Fruit fly (Drosophila melanogaster): ENCODE measurements around the gene tal-1A.

tal-1A gene

dm6 chr3R:13794666-13795055, 18.2 kb upstream of the tal-1A start (continued):
- TF ChIP-seq phol (tag; optimal IDR thresholded peaks at IDR 0.05) (no peak), Rx (GFP tag; IDR thresholded peaks at IDR 0.05) (no peak), CG4328 (GFP tag; optimal IDR thresholded peaks at IDR 0.05) (no peak), Gsc (GFP tag; IDR thresholded peaks at IDR 0.05) (no peak), CG14050 (GFP tag; IDR thresholded peaks at IDR 0.05) (no peak), HLH3B (GFP tag; IDR thresholded peaks at IDR 0.05) (no peak), tgo (GFP tag; IDR thresholded peaks at IDR 0.05) (no peak), CG7839 (tag; optimal IDR thresholded peaks at IDR 0.05) (no peak), CG16863 (GFP tag; optimal IDR thresholded peaks at IDR 0.05) (no peak), CG9437 (GFP tag; optimal IDR thresholded peaks at IDR 0.05) (no peak), Ada2b (GFP tag; IDR thresholded peaks at IDR 0.05) (no peak), Atf6 (GFP tag; IDR thresholded peaks at IDR 0.05) (no peak)

dm6 chr3R:13796071-13796470, 16.8 kb upstream of the tal-1A start:
- no peak for TF ChIP-seq Meics (GFP tag; optimal IDR thresholded peaks at IDR 0.05)
- peak; percentile 54 for TF ChIP-seq CG2678 (tag; optimal IDR thresholded peaks at IDR 0.05)
- TF ChIP-seq Ssrp (tag; optimal IDR thresholded peaks at IDR 0.05) = peak; percentile 59
- TF ChIP-seq CG2202 (tag; optimal IDR thresholded peaks at IDR 0.05) = peak; percentile 8
- TF ChIP-seq C15 (GFP tag; IDR thresholded peaks at IDR 0.05) = no peak
- TF ChIP-seq Atf-2 (GFP tag; optimal IDR thresholded peaks at IDR 0.05) = no peak
- no peak for TF ChIP-seq Ets65A (GFP tag)
- TF ChIP-seq CG30403 (GFP tag; optimal IDR thresholded peaks at IDR 0.05) = peak; percentile 32
- no peak for TF ChIP-seq CG18599 (GFP tag; optimal IDR thresholded peaks at IDR 0.05)
- TF ChIP-seq CG30020 (tag; optimal IDR thresholded peaks at IDR 0.05) = no peak
- TF ChIP-seq unpg (GFP tag; optimal IDR thresholded peaks at IDR 0.05) = peak; percentile 32
- peak; percentile 29 for TF ChIP-seq gsb-n (tag; optimal IDR thresholded peaks at IDR 0.05)
- TF ChIP-seq nom (GFP tag; optimal IDR thresholded peaks at IDR 0.05) = no peak
- no peak for TF ChIP-seq CG3407 (GFP tag; optimal IDR thresholded peaks at IDR 0.05)
- TF ChIP-seq ftz-f1 (GFP tag; optimal IDR thresholded peaks at IDR 0.05) = no peak
- no peak for TF ChIP-seq cg (GFP tag; optimal IDR thresholded peaks at IDR 0.05)
- TF ChIP-seq ap (GFP tag; IDR thresholded peaks at IDR 0.05) = no peak
- peak; percentile 59 for TF ChIP-seq Blimp-1 (GFP tag; optimal IDR thresholded peaks at IDR 0.05)
- no peak for TF ChIP-seq pb (GFP tag; optimal IDR thresholded peaks at IDR 0.05)
- TF ChIP-seq pzg (GFP tag; optimal IDR thresholded peaks at IDR 0.05) = no peak
- no peak for TF ChIP-seq maf-S (GFP tag; optimal IDR thresholded peaks at IDR 0.05)
- TF ChIP-seq da (GFP tag; optimal IDR thresholded peaks at IDR 0.05) = no peak
- no peak for TF ChIP-seq hb (GFP tag; IDR thresholded peaks at IDR 0.05; ENCODE audit: partially characterized antibody)
- no peak for TF ChIP-seq HLH4C (GFP tag; IDR thresholded peaks at IDR 0.05; ENCODE audit: partially characterized antibody)
- TF ChIP-seq NFAT (GFP tag; IDR thresholded peaks at IDR 0.05) = no peak
- TF ChIP-seq CTCF (GFP tag; optimal IDR thresholded peaks at IDR 0.05) = no peak
- no peak for TF ChIP-seq Optix (GFP tag; IDR thresholded peaks at IDR 0.05)
- peak; percentile 50 for TF ChIP-seq CG11504 (tag; optimal IDR thresholded peaks at IDR 0.05)
- no peak for TF ChIP-seq cwo (GFP tag; optimal IDR thresholded peaks at IDR 0.05)
- TF ChIP-seq az2 (GFP tag; optimal IDR thresholded peaks at IDR 0.05) = peak; percentile 21
- no peak for TF ChIP-seq CG2116 (GFP tag; optimal IDR thresholded peaks at IDR 0.05)
- no peak for TF ChIP-seq amos (GFP tag; IDR thresholded peaks at IDR 0.05; ENCODE audit: partially characterized antibody)
- peak; percentile 40 for TF ChIP-seq CG12391 (tag; optimal IDR thresholded peaks at IDR 0.05)
- no peak for TF ChIP-seq CG15696 (tag; optimal IDR thresholded peaks at IDR 0.05)
- no peak for TF ChIP-seq CG16815 (GFP tag; optimal IDR thresholded peaks at IDR 0.05)
- no peak for TF ChIP-seq CG14860 (GFP tag; IDR thresholded peaks at IDR 0.05; ENCODE audit: partially characterized antibody)
- peak; percentile 38 for TF ChIP-seq fd96Cb (tag; optimal IDR thresholded peaks at IDR 0.05)
- no peak for TF ChIP-seq CG9437 (GFP tag; optimal IDR thresholded peaks at IDR 0.05)
- no peak for TF ChIP-seq CG31365 (tag; optimal IDR thresholded peaks at IDR 0.05)
- peak; percentile 60 for TF ChIP-seq CG31441 (GFP tag; IDR thresholded peaks at IDR 0.05)

All from whole organism, embryonic.